Fruit fly (Drosophila melanogaster): ENCODE measurements around the gene CTCF.
A peak's percentile ranks its signal among the peaks of the same experiment; 100 is the strongest.

CTCF gene

dm6 chr3L:7390442-7390841 is 33.9 kb upstream of the CTCF start, which contains the start of gene CG8563:
Gene CG8563, plus strand, starts transcription at chr3L:7390742.
- TF ChIP-seq CG11902 (GFP tag; optimal IDR thresholded peaks at IDR 0.05), result no peak

- TF ChIP-seq CG8119 (GFP tag; IDR thresholded peaks at IDR 0.05), result no peak
- TF ChIP-seq CG8319 (GFP tag; optimal IDR thresholded peaks at IDR 0.05), result no peak
- no peak for TF ChIP-seq CG16779 (tag; optimal IDR thresholded peaks at IDR 0.05)
- no peak for TF ChIP-seq CG11902 (GFP tag; optimal IDR thresholded peaks at IDR 0.05)
- no peak for TF ChIP-seq Ets21C (GFP tag; optimal IDR thresholded peaks at IDR 0.05)
- TF ChIP-seq Gug (GFP tag; IDR thresholded peaks at IDR 0.05), result no peak
- TF ChIP-seq CG32006 (GFP tag; optimal IDR thresholded peaks at IDR 0.05), result no peak
- no peak for TF ChIP-seq CG7368 (GFP tag; optimal IDR thresholded peaks at IDR 0.05)
- TF ChIP-seq CG31627 (GFP tag; optimal IDR thresholded peaks at IDR 0.05), result no peak
- no peak for TF ChIP-seq CG10631 (GFP tag; optimal IDR thresholded peaks at IDR 0.05)
- TF ChIP-seq CG3919 (GFP tag; optimal IDR thresholded peaks at IDR 0.05), result no peak
- no peak for TF ChIP-seq CG6792 (GFP tag; optimal IDR thresholded peaks at IDR 0.05)
- TF ChIP-seq Lpt (GFP tag; optimal IDR thresholded peaks at IDR 0.05), result no peak
- no peak for TF ChIP-seq Hr39 (GFP tag; optimal IDR thresholded peaks at IDR 0.05)
- no peak for TF ChIP-seq CG3032 (tag; optimal IDR thresholded peaks at IDR 0.05)
These were observed 33.5 kb upstream of the CTCF start for dm6 chr3L:7390004-7390403.

dm6 chr3L:7387814-7388213 is 31.3 kb upstream of the CTCF start, which contains the start of gene CG8564:
Gene CG8564, minus strand, starts transcription at chr3L:7387914.
- TF ChIP-seq fd59A (GFP tag; optimal IDR thresholded peaks at IDR 0.05) (no peak), esn (GFP tag; optimal IDR thresholded peaks at IDR 0.05) (no peak), svp (GFP tag) (peak; percentile 10), Eip75B (GFP tag; optimal IDR thresholded peaks at IDR 0.05) (no peak)

dm6 chr3L:7381359-7381976 is 25.0 kb upstream of the CTCF start, which contains the start of the genes SMSr and smid:
Gene SMSr, minus strand, starts transcription at chr3L:7381474.
Gene smid, plus strand, starts transcription at chr3L:7381614.
- TF ChIP-seq CG7368 (GFP tag; optimal IDR thresholded peaks at IDR 0.05) (no peak), fkh (GFP tag; optimal IDR thresholded peaks at IDR 0.05) (no peak), pdm3 (GFP tag; optimal IDR thresholded peaks at IDR 0.05) (peak; percentile 70), CG3919 (GFP tag; optimal IDR thresholded peaks at IDR 0.05) (peak; percentile 58), CG34406 (GFP tag; optimal IDR thresholded peaks at IDR 0.05) (peak; percentile 47), fd59A (GFP tag; optimal IDR thresholded peaks at IDR 0.05) (no peak), svp (GFP tag) (peak; percentile 86), CG8632 (GFP tag; optimal IDR thresholded peaks at IDR 0.05) (no peak), OdsH (GFP tag; optimal IDR thresholded peaks at IDR 0.05) (peak; percentile 70), CG4318 (GFP tag; optimal IDR thresholded peaks at IDR 0.05) (peak; percentile 47), CG8319 (GFP tag; optimal IDR thresholded peaks at IDR 0.05) (peak; percentile 7), Sox14 (GFP tag; optimal IDR thresholded peaks at IDR 0.05) (peak; percentile 77), Smox (GFP tag; optimal IDR thresholded peaks at IDR 0.05) (no peak), dsx (GFP tag; optimal IDR thresholded peaks at IDR 0.05; ENCODE audit: poor library complexity, severe bottlenecking) (peak; percentile 27), Hr39 (GFP tag; optimal IDR thresholded peaks at IDR 0.05) (peak; percentile 66), net (GFP tag; optimal IDR thresholded peaks at IDR 0.05) (peak; percentile 19), CG11294 (GFP tag; IDR thresholded peaks at IDR 0.05) (no peak), Sox15 (GFP tag; optimal IDR thresholded peaks at IDR 0.05) (peak; percentile 53), fd85E (GFP tag; optimal IDR thresholded peaks at IDR 0.05) (no peak), CG31627 (GFP tag; optimal IDR thresholded peaks at IDR 0.05) (peak; percentile 70), Blimp-1 (GFP tag; optimal IDR thresholded peaks at IDR 0.05) (no peak), lz (GFP tag; optimal IDR thresholded peaks at IDR 0.05) (peak; percentile 71), CG16779 (tag; optimal IDR thresholded peaks at IDR 0.05) (no peak), Hr4 (GFP tag; optimal IDR thresholded peaks at IDR 0.05) (peak; percentile 71), cyc (GFP tag; optimal IDR thresholded peaks at IDR 0.05) (peak; percentile 64), CG6854 (GFP tag; optimal IDR thresholded peaks at IDR 0.05) (peak; percentile 44), CG10669 (GFP tag; optimal IDR thresholded peaks at IDR 0.05) (no peak), CG6276 (GFP tag; optimal IDR thresholded peaks at IDR 0.05) (no peak), vri (GFP tag; optimal IDR thresholded peaks at IDR 0.05) (no peak), acj6 (GFP tag; optimal IDR thresholded peaks at IDR 0.05) (peak; percentile 71), Sox102F (GFP tag; optimal IDR thresholded peaks at IDR 0.05) (peak; percentile 50), Eip78C (GFP tag) (peak; percentile 79), topi (GFP tag; optimal IDR thresholded peaks at IDR 0.05) (peak; percentile 65), Hr38 (GFP tag; optimal IDR thresholded peaks at IDR 0.05) (no peak), CG11902 (GFP tag; optimal IDR thresholded peaks at IDR 0.05) (peak; percentile 33), Eip75B (GFP tag; optimal IDR thresholded peaks at IDR 0.05) (peak; percentile 61)
